Worm (Caenorhabditis elegans): ENCODE results near the gene K12H6.4.

K12H6.4 gene

ce11 chrII:2846552-2846951, 22.5 kb upstream of the K12H6.4 start:
- no peak for TF ChIP-seq lin-13 (GFP tag; optimal IDR thresholded peaks at IDR 0.05)
- TF ChIP-seq F13H6.1 (tag; optimal IDR thresholded peaks at IDR 0.05) = no peak
- TF ChIP-seq ceh-16 (tag; optimal IDR thresholded peaks at IDR 0.05) = no peak
- TF ChIP-seq gmeb-1 (tag; optimal IDR thresholded peaks at IDR 0.05) = no peak
- no peak for TF ChIP-seq mbf-1 (tag; optimal IDR thresholded peaks at IDR 0.05)
- no peak for TF ChIP-seq zag-1 (tag; optimal IDR thresholded peaks at IDR 0.05)
- no peak for TF ChIP-seq nhr-11 (tag; optimal IDR thresholded peaks at IDR 0.05)
- no peak for TF ChIP-seq fos-1 (tag; optimal IDR thresholded peaks at IDR 0.05)
- no peak for TF ChIP-seq nhr-25 (tag; optimal IDR thresholded peaks at IDR 0.05)
- no peak for TF ChIP-seq nhr-237 (tag; optimal IDR thresholded peaks at IDR 0.05)
- no peak for TF ChIP-seq C34F6.9 (tag; optimal IDR thresholded peaks at IDR 0.05)
- no peak for TF ChIP-seq crh-2 (tag; optimal IDR thresholded peaks at IDR 0.05)
- no peak for TF ChIP-seq mdl-1 (tag; optimal IDR thresholded peaks at IDR 0.05)
- TF ChIP-seq dmd-4 (tag; optimal IDR thresholded peaks at IDR 0.05) = no peak
- TF ChIP-seq ztf-4 (tag; optimal IDR thresholded peaks at IDR 0.05) = no peak
- no peak for TF ChIP-seq unc-39 (tag; optimal IDR thresholded peaks at IDR 0.05)
- TF ChIP-seq sem-4 (tag; optimal IDR thresholded peaks at IDR 0.05) = no peak

- TF ChIP-seq ztf-1 (GFP tag; conservative IDR thresholded peaks at IDR 0.05) (no peak), nhr-12 (tag; optimal IDR thresholded peaks at IDR 0.05) (no peak), sem-4 (tag; optimal IDR thresholded peaks at IDR 0.05) (no peak), nhr-23 (tag; optimal IDR thresholded peaks at IDR 0.05) (no peak), lin-13 (GFP tag; optimal IDR thresholded peaks at IDR 0.05) (no peak), aly-2 (tag; optimal IDR thresholded peaks at IDR 0.05) (no peak), blmp-1 (tag; optimal IDR thresholded peaks at IDR 0.05; ENCODE audit: insufficient read depth) (no peak), mab-5 (tag; optimal IDR thresholded peaks at IDR 0.05) (no peak), ztf-11 (tag; optimal IDR thresholded peaks at IDR 0.05) (no peak), unc-55 (GFP tag; optimal IDR thresholded peaks at IDR 0.05) (no peak), elt-3 (tag; optimal IDR thresholded peaks at IDR 0.05) (no peak), sma-9 (GFP tag; optimal IDR thresholded peaks at IDR 0.05) (no peak), sma-9 (tag; optimal IDR thresholded peaks at IDR 0.05) (no peak), nhr-129 (tag; optimal IDR thresholded peaks at IDR 0.05) (no peak), unc-39 (tag; optimal IDR thresholded peaks at IDR 0.05) (no peak)
Observed at ce11 chrII:2845674-2846073, 21.6 kb upstream of the K12H6.4 start.

- TF ChIP-seq nhr-77 (tag; optimal IDR thresholded peaks at IDR 0.05) (no peak), elt-3 (tag; optimal IDR thresholded peaks at IDR 0.05) (no peak), lin-13 (GFP tag; optimal IDR thresholded peaks at IDR 0.05) (no peak), peb-1 (tag; optimal IDR thresholded peaks at IDR 0.05) (no peak), sem-4 (tag; optimal IDR thresholded peaks at IDR 0.05) (no peak), C34F6.9 (tag; optimal IDR thresholded peaks at IDR 0.05) (no peak), gmeb-1 (tag; optimal IDR thresholded peaks at IDR 0.05) (no peak), nhr-237 (tag; optimal IDR thresholded peaks at IDR 0.05) (no peak), lsy-2 (tag; optimal IDR thresholded peaks at IDR 0.05) (no peak), ztf-11 (tag; optimal IDR thresholded peaks at IDR 0.05) (no peak), ceh-16 (tag; optimal IDR thresholded peaks at IDR 0.05) (no peak), nhr-12 (tag; optimal IDR thresholded peaks at IDR 0.05) (no peak), ama-1 (optimal IDR thresholded peaks at IDR 0.05) (no peak), egl-27 (tag; optimal IDR thresholded peaks at IDR 0.05) (no peak), F13H6.1 (tag; optimal IDR thresholded peaks at IDR 0.05) (no peak), crh-2 (tag; optimal IDR thresholded peaks at IDR 0.05) (no peak), nhr-25 (tag; optimal IDR thresholded peaks at IDR 0.05) (no peak)
Observed at ce11 chrII:2843088-2843487, 19.0 kb upstream of the K12H6.4 start, which contains the start of gene Y110A2AL.7. TSS of gene Y110A2AL.7 (minus strand) at chrII:2843188.

- no peak for TF ChIP-seq C34F6.9 (tag; optimal IDR thresholded peaks at IDR 0.05)
- no peak for TF ChIP-seq fos-1 (tag; optimal IDR thresholded peaks at IDR 0.05)
- TF ChIP-seq snpc-4 (tag; optimal IDR thresholded peaks at IDR 0.05) = no peak
- TF ChIP-seq sma-3 (GFP tag; optimal IDR thresholded peaks at IDR 0.05) = no peak
- TF ChIP-seq lin-13 (GFP tag; optimal IDR thresholded peaks at IDR 0.05) = no peak
- no peak for TF ChIP-seq ceh-16 (tag; optimal IDR thresholded peaks at IDR 0.05)
- no peak for TF ChIP-seq nhr-6 (tag; optimal IDR thresholded peaks at IDR 0.05)
- no peak for TF ChIP-seq sem-4 (tag; optimal IDR thresholded peaks at IDR 0.05)
- no peak for TF ChIP-seq skn-1 (tag; optimal IDR thresholded peaks at IDR 0.05)
- no peak for TF ChIP-seq lsy-2 (tag; optimal IDR thresholded peaks at IDR 0.05)
- no peak for TF ChIP-seq nhr-21 (tag; optimal IDR thresholded peaks at IDR 0.05)
- no peak for TF ChIP-seq mab-5 (tag; optimal IDR thresholded peaks at IDR 0.05)
- no peak for TF ChIP-seq ztf-1 (GFP tag; conservative IDR thresholded peaks at IDR 0.05)
- no peak for TF ChIP-seq crh-2 (tag; optimal IDR thresholded peaks at IDR 0.05)
- TF ChIP-seq elt-1 (tag; optimal IDR thresholded peaks at IDR 0.05) = no peak
- TF ChIP-seq Y55F3AM.14 (GFP tag; optimal IDR thresholded peaks at IDR 0.05) = no peak
- TF ChIP-seq F13H6.1 (tag; optimal IDR thresholded peaks at IDR 0.05) = no peak
- no peak for TF ChIP-seq zag-1 (tag; optimal IDR thresholded peaks at IDR 0.05)
- TF ChIP-seq nhr-23 (tag; optimal IDR thresholded peaks at IDR 0.05) = no peak
Observed at ce11 chrII:2841529-2841928, 17.5 kb upstream of the K12H6.4 start, which contains the start of gene Y110A2AL.6. TSS of gene Y110A2AL.6 (minus strand) at chrII:2841629.
